Fruit fly (Drosophila melanogaster) whole organism, prepupa: Measurements from ENCODE around the gene sta.

Experiments
- Blimp-1 ChIP-seq: fragments of 200-800 bp; sonication (Bioruptor generic); optimal IDR thresholded peaks from 3 replicates; lab custom pipeline; 2017; ENCODE audit warnings: missing biosample characterization, missing genetic modification characterization, mild to moderate bottlenecking, moderate library complexity, missing genetic modification reagents
- CG10631 ChIP-seq: fragments of 200-800 bp; sonication (Bioruptor generic); optimal IDR thresholded peaks from 2 replicates; lab custom pipeline; 2016; ENCODE audit warnings: missing biosample characterization, missing genetic modification characterization
- CG10669 ChIP-seq: fragments of 200-800 bp; sonication (Bioruptor generic); optimal IDR thresholded peaks from 3 replicates; lab custom pipeline; 2018; ENCODE audit warnings: missing biosample characterization, mild to moderate bottlenecking, missing genetic modification characterization, moderate library complexity
- CG11762 ChIP-seq: fragments of 200-800 bp; sonication (Bioruptor generic); optimal IDR thresholded peaks from 3 replicates; lab custom pipeline; 2016; ENCODE audit warnings: missing biosample characterization, missing genetic modification characterization; ENCODE audit not compliant: insufficient read depth
- CG15336 ChIP-seq: fragments of 200-800 bp; sonication (Bioruptor generic); IDR thresholded peaks from 2 replicates; pipeline ENCODE4 v1.3.6; 2022; ENCODE audit warnings: missing biosample characterization, missing genetic modification characterization
- CG1621 ChIP-seq: fragments of 200-800 bp; sonication (Bioruptor generic); optimal IDR thresholded peaks from 3 replicates; lab custom pipeline; 2018; ENCODE audit warnings: missing biosample characterization, mild to moderate bottlenecking, missing genetic modification characterization
- CG16779 ChIP-seq: fragments of 200-800 bp; sonication (Bioruptor generic); optimal IDR thresholded peaks from 3 replicates; lab custom pipeline; 2017; ENCODE audit warnings: missing biosample characterization, mild to moderate bottlenecking, missing genetic modification characterization
- CG3032 ChIP-seq: fragments of 200-800 bp; optimal IDR thresholded peaks from 2 replicates; lab custom pipeline; 2019; ENCODE audit warnings: missing biosample characterization, mild to moderate bottlenecking, missing genetic modification characterization, moderate library complexity
- CG31627 ChIP-seq: fragments of 200-800 bp; sonication (Bioruptor generic); optimal IDR thresholded peaks from 3 replicates; lab custom pipeline; 2016; ENCODE audit warnings: missing biosample characterization, missing genetic modification characterization
- CG32006 ChIP-seq: fragments of 200-800 bp; sonication (Bioruptor generic); optimal IDR thresholded peaks from 3 replicates; lab custom pipeline; 2017; ENCODE audit warnings: missing biosample characterization, mild to moderate bottlenecking, missing genetic modification characterization
- CG34406 ChIP-seq: fragments of 200-800 bp; sonication (Bioruptor generic); optimal IDR thresholded peaks from 3 replicates; lab custom pipeline; 2016; ENCODE audit warnings: missing biosample characterization, missing genetic modification characterization
- CG3919 ChIP-seq: fragments of 200-800 bp; sonication (Bioruptor generic); optimal IDR thresholded peaks from 3 replicates; lab custom pipeline; 2016; ENCODE audit warnings: missing biosample characterization, missing genetic modification characterization
- CG4318 ChIP-seq: fragments of 200-800 bp; sonication (Bioruptor generic); optimal IDR thresholded peaks from 3 replicates; lab custom pipeline; 2017; ENCODE audit warnings: missing biosample characterization, mild to moderate bottlenecking, missing genetic modification characterization
- CG6276 ChIP-seq: fragments of 200-800 bp; sonication (Bioruptor generic); optimal IDR thresholded peaks from 2 replicates; lab custom pipeline; 2017; ENCODE audit warnings: missing biosample characterization, mild to moderate bottlenecking, missing genetic modification characterization
- CG6792 ChIP-seq: fragments of 200-800 bp; sonication (Bioruptor generic); optimal IDR thresholded peaks from 3 replicates; lab custom pipeline; 2016; ENCODE audit warnings: missing biosample characterization, missing genetic modification characterization
- CG6808 ChIP-seq: fragments of 200-800 bp; sonication (Bioruptor generic); optimal IDR thresholded peaks from 3 replicates; lab custom pipeline; 2017; ENCODE audit warnings: missing biosample characterization, missing genetic modification characterization, mild to moderate bottlenecking, moderate library complexity, missing genetic modification reagents
- CG6854 ChIP-seq: fragments of 200-800 bp; sonication (Bioruptor generic); optimal IDR thresholded peaks from 2 replicates; lab custom pipeline; 2017; ENCODE audit warnings: missing biosample characterization, mild to moderate bottlenecking, missing genetic modification characterization
- CG7368 ChIP-seq: fragments of 200-800 bp; sonication (Bioruptor generic); optimal IDR thresholded peaks from 3 replicates; lab custom pipeline; 2016; ENCODE audit warnings: missing biosample characterization, missing genetic modification characterization
- CG8119 ChIP-seq: fragments of 200-800 bp; sonication (Bioruptor generic); IDR thresholded peaks from 3 replicates; pipeline ENCODE4 v1.3.6; 2022; ENCODE audit warnings: missing biosample characterization, missing genetic modification characterization
- CG8319 ChIP-seq: fragments of 200-800 bp; sonication (Bioruptor generic); optimal IDR thresholded peaks from 3 replicates; lab custom pipeline; 2016; ENCODE audit warnings: missing biosample characterization, missing genetic modification characterization
- CG9139 ChIP-seq: fragments of 200-800 bp; sonication (Bioruptor generic); optimal IDR thresholded peaks from 3 replicates; lab custom pipeline; 2017; ENCODE audit warnings: missing biosample characterization, mild to moderate bottlenecking, missing genetic modification characterization
- Eip78C ChIP-seq: fragments of 200-800 bp; sonication (Bioruptor generic); peaks from one replicate; lab custom pipeline; 2016; ENCODE audit warnings: missing biosample characterization, missing genetic modification characterization
- Eip93F ChIP-seq: fragments of 200-800 bp; sonication (Bioruptor generic); optimal IDR thresholded peaks from 2 replicates; lab custom pipeline; 2016; ENCODE audit warnings: missing biosample characterization, mild to moderate bottlenecking, missing genetic modification characterization
- Ets21C ChIP-seq: fragments of 200-800 bp; sonication (Bioruptor generic); optimal IDR thresholded peaks from 3 replicates; lab custom pipeline; 2016; ENCODE audit warnings: missing biosample characterization, missing genetic modification characterization
- Ets96B ChIP-seq: fragments of 200-800 bp; optimal IDR thresholded peaks from 2 replicates; lab custom pipeline; 2019; ENCODE audit warnings: missing biosample characterization, mild to moderate bottlenecking, missing genetic modification characterization, moderate library complexity
- Gug ChIP-seq: fragments of 200-800 bp; sonication (Bioruptor generic); IDR thresholded peaks from 2 replicates; pipeline ENCODE4 v1.3.6; 2022; ENCODE audit warnings: missing biosample characterization, missing genetic modification characterization
- Hr39 ChIP-seq: fragments of 200-800 bp; sonication (Bioruptor generic); optimal IDR thresholded peaks from 2 replicates; lab custom pipeline; 2016; ENCODE audit warnings: missing biosample characterization, missing genetic modification characterization
- Hr4 ChIP-seq: fragments of 200-800 bp; sonication (Bioruptor generic); optimal IDR thresholded peaks from 3 replicates; lab custom pipeline; 2016; ENCODE audit warnings: missing biosample characterization, missing genetic modification characterization
- Lpt ChIP-seq: fragments of 200-800 bp; sonication (Bioruptor generic); optimal IDR thresholded peaks from 3 replicates; lab custom pipeline; 2016; ENCODE audit warnings: missing biosample characterization, missing genetic modification characterization
- Met ChIP-seq: fragments of 200-800 bp; sonication (Bioruptor generic); optimal IDR thresholded peaks from 3 replicates; lab custom pipeline; 2016; ENCODE audit warnings: missing biosample characterization, missing genetic modification characterization
- Smox ChIP-seq: fragments of 200-800 bp; sonication (Bioruptor generic); optimal IDR thresholded peaks from 3 replicates; lab custom pipeline; 2016; ENCODE audit warnings: missing biosample characterization, missing genetic modification characterization
- Sox102F ChIP-seq: fragments of 200-800 bp; sonication (Bioruptor generic); optimal IDR thresholded peaks from 2 replicates; lab custom pipeline; 2016; ENCODE audit warnings: missing biosample characterization, mild to moderate bottlenecking, missing genetic modification characterization
- Sox14 ChIP-seq: fragments of 200-800 bp; sonication (Bioruptor generic); optimal IDR thresholded peaks from 3 replicates; lab custom pipeline; 2016; ENCODE audit warnings: missing biosample characterization, missing genetic modification characterization
- Sox15 ChIP-seq: fragments of 200-800 bp; sonication (Bioruptor generic); optimal IDR thresholded peaks from 3 replicates; lab custom pipeline; 2016; ENCODE audit warnings: missing biosample characterization, missing genetic modification characterization
- achi ChIP-seq: fragments of 200-800 bp; sonication (Bioruptor generic); optimal IDR thresholded peaks from 3 replicates; lab custom pipeline; 2016; ENCODE audit warnings: missing biosample characterization, missing genetic modification characterization
- acj6 ChIP-seq: fragments of 200-800 bp; sonication (Bioruptor generic); optimal IDR thresholded peaks from 3 replicates; lab custom pipeline; 2016; ENCODE audit warnings: missing biosample characterization, missing genetic modification characterization
- cyc ChIP-seq: fragments of 200-800 bp; sonication (Bioruptor generic); optimal IDR thresholded peaks from 3 replicates; lab custom pipeline; 2016; ENCODE audit warnings: missing biosample characterization, missing genetic modification characterization
- dac ChIP-seq: fragments of 200-800 bp; sonication (Bioruptor generic); optimal IDR thresholded peaks from 2 replicates; lab custom pipeline; 2017; ENCODE audit warnings: missing biosample characterization, mild to moderate bottlenecking, missing genetic modification characterization
- dsx ChIP-seq: fragments of 200-800 bp; optimal IDR thresholded peaks from 3 replicates; lab custom pipeline; 2019; ENCODE audit warnings: missing biosample characterization, mild to moderate bottlenecking, missing genetic modification characterization, moderate library complexity; ENCODE audit not compliant: poor library complexity, severe bottlenecking
- eg ChIP-seq: fragments of 200-800 bp; sonication (Bioruptor generic); IDR thresholded peaks from 3 replicates; pipeline ENCODE4 v1.3.6; 2022; ENCODE audit warnings: missing biosample characterization, missing genetic modification characterization
- fkh ChIP-seq: fragments of 200-800 bp; sonication (Bioruptor generic); optimal IDR thresholded peaks from 3 replicates; lab custom pipeline; 2017; ENCODE audit warnings: missing biosample characterization, mild to moderate bottlenecking, missing genetic modification characterization, moderate library complexity
- lz ChIP-seq: fragments of 200-800 bp; sonication (Bioruptor generic); optimal IDR thresholded peaks from 3 replicates; lab custom pipeline; 2016; ENCODE audit warnings: missing biosample characterization, missing genetic modification characterization
- net ChIP-seq: fragments of 200-800 bp; sonication (Bioruptor generic); optimal IDR thresholded peaks from 3 replicates; lab custom pipeline; 2016; ENCODE audit warnings: missing biosample characterization, missing genetic modification characterization
- pdm3 ChIP-seq: fragments of 200-800 bp; sonication (Bioruptor generic); optimal IDR thresholded peaks from 3 replicates; lab custom pipeline; 2016; ENCODE audit warnings: missing biosample characterization, missing genetic modification characterization
- salr ChIP-seq, 2 experiments: fragments of 200-800 bp; sonication (Bioruptor generic); optimal IDR thresholded peaks; 3 replicates each; lab custom pipeline; 2016 to 2018; ENCODE audit warnings: missing biosample characterization in 2 of 2, missing genetic modification characterization in 2 of 2, mild to moderate bottlenecking in 1 of 2
- spab ChIP-seq: fragments of 200-800 bp; sonication (Bioruptor generic); optimal IDR thresholded peaks from 2 replicates; lab custom pipeline; 2017; ENCODE audit warnings: missing biosample characterization, mild to moderate bottlenecking, missing genetic modification characterization, missing genetic modification reagents
- ss ChIP-seq, 2 experiments: fragments of 200-800 bp; sonication (Bioruptor generic); optimal IDR thresholded peaks; 2 replicates in 1 of 2; 3 replicates in 1 of 2; lab custom pipeline; 2017 to 2018; ENCODE audit warnings: mild to moderate bottlenecking in 2 of 2, missing biosample characterization in 2 of 2, missing genetic modification characterization in 2 of 2, moderate library complexity in 1 of 2
- svp ChIP-seq: fragments of 200-800 bp; sonication (Bioruptor generic); peaks from one replicate; lab custom pipeline; 2016; ENCODE audit warnings: missing biosample characterization, missing genetic modification characterization
- topi ChIP-seq: fragments of 200-800 bp; sonication (Bioruptor generic); optimal IDR thresholded peaks from 3 replicates; lab custom pipeline; 2016; ENCODE audit warnings: missing biosample characterization, missing genetic modification characterization
- vri ChIP-seq: fragments of 200-800 bp; sonication (Bioruptor generic); optimal IDR thresholded peaks from 3 replicates; lab custom pipeline; 2016; ENCODE audit warnings: missing biosample characterization, mild to moderate bottlenecking, missing genetic modification characterization

Gene sta

DNA sequence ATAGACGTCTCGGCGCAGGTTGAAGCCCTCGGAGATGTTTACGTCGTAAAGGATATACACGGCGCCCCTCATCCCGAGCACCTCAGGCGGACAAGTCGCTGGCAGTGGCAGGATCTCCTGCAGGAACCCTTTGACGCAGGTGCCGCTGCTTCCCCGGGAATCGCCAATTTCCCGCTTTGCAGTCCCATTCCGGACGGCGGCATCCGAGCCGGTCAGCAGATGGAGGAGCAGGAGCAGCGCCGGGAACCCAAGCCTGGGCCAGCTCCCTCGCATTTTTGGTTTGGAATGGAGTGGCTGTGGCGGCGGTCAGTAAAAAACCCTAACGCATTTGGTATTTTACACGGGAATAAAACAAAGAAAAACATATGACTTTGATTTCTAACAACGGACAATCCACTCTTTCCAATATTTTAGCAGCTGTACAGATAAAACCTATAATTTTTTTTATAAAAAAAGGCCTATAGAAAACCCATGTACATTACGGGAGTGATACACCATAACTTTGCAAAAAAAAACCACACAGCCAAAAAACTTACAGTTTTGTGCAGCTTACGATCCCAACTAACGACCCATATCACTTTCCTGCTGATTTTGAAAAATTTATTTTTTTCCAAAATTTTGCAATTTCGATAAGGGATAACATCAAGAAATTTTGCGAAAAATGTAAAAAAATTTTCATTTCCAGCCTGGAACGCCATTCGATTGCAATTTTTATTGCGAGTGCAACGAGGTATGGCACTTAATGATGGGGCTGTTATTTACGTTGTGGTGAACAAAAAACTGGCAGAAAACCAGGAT is 17.3 kb downstream of the sta start, which contains the start of the genes O-fut2 and CG14777:
O-fut2 (minus strand) TSS at position 290 of the 798 bp plus-strand sequence.
CG14777 (plus strand) TSS at position 428 of the 798 bp plus-strand sequence.
- no peak for TF ChIP-seq CG16779 (tag; lab: Kevin White, UChicago)
- TF ChIP-seq CG32006: peak; percentile 80
- TF ChIP-seq CG4318 (GFP tag; lab: Kevin White, UChicago): no peak
- peak; percentile 58 for TF ChIP-seq Smox (GFP tag; lab: Kevin White, UChicago)
- TF ChIP-seq CG6276 (GFP tag; lab: Kevin White, UChicago): no peak
- no peak for TF ChIP-seq dsx (GFP tag; lab: Kevin White, UChicago)
- peak; percentile 13 for TF ChIP-seq Ets96B (tag; lab: Kevin White, UChicago)
- TF ChIP-seq CG34406: peak; percentile 54
- peak; percentile 53 for TF ChIP-seq topi (GFP tag; lab: Kevin White, UChicago)
- TF ChIP-seq Gug (GFP tag; lab: Robert Waterston, UW): peak; percentile 60; the same call in 1 of the 2 replicates
- peak; percentile 78 for TF ChIP-seq Sox14 (GFP tag; lab: Kevin White, UChicago)
- peak; percentile 53 for TF ChIP-seq CG3919 (GFP tag; lab: Kevin White, UChicago)
- TF ChIP-seq CG10631 (GFP tag; lab: Kevin White, UChicago): no peak
- TF ChIP-seq ss (GFP tag; optimal IDR thresholded peaks at IDR 0.05; lab: Kevin White, UChicago): peak in 1 of 2 experiments; percentile 30
- TF ChIP-seq CG7368 (GFP tag; lab: Kevin White, UChicago): no peak
- peak; percentile 49 for TF ChIP-seq Ets21C (GFP tag; lab: Kevin White, UChicago)
- peak; percentile 32 for TF ChIP-seq CG3032 (tag; lab: Kevin White, UChicago)
- TF ChIP-seq Eip93F (GFP tag; lab: Kevin White, UChicago): no peak
- no peak for TF ChIP-seq CG6854 (GFP tag; lab: Kevin White, UChicago)
- TF ChIP-seq CG10669 (GFP tag; lab: Kevin White, UChicago): no peak
- peak; percentile 59 for TF ChIP-seq CG31627 (GFP tag; lab: Kevin White, UChicago)
- TF ChIP-seq acj6 (GFP tag; lab: Kevin White, UChicago): peak; percentile 72
- TF ChIP-seq CG6808 (GFP tag; lab: Kevin White, UChicago): no peak
- peak; percentile 54 for TF ChIP-seq CG6792 (GFP tag; lab: Kevin White, UChicago)
- no peak for TF ChIP-seq salr (GFP tag; optimal IDR thresholded peaks at IDR 0.05; lab: Kevin White, UChicago)
- TF ChIP-seq Sox15: peak; percentile 43
- peak; percentile 31 for TF ChIP-seq dac (GFP tag; lab: Kevin White, UChicago)
- TF ChIP-seq cyc (GFP tag; lab: Kevin White, UChicago): peak; percentile 47
- no peak for TF ChIP-seq Met (GFP tag; lab: Kevin White, UChicago)
- no peak for TF ChIP-seq fkh (GFP tag; lab: Kevin White, UChicago)
- TF ChIP-seq Sox102F: peak; percentile 63
- no peak for TF ChIP-seq CG9139 (GFP tag; lab: Kevin White, UChicago)
- peak; percentile 84 for TF ChIP-seq svp (GFP tag; lab: Kevin White, UChicago)
- peak; percentile 60 for TF ChIP-seq achi (GFP tag; lab: Kevin White, UChicago)
- no peak for TF ChIP-seq net (GFP tag; lab: Kevin White, UChicago)
- TF ChIP-seq lz (GFP tag; lab: Kevin White, UChicago): peak; percentile 51
- peak; percentile 92 for TF ChIP-seq Eip78C (GFP tag; lab: Kevin White, UChicago)
- TF ChIP-seq Blimp-1 (GFP tag; lab: Kevin White, UChicago): no peak
- TF ChIP-seq vri (GFP tag; lab: Kevin White, UChicago): no peak
- TF ChIP-seq spab: no peak
- TF ChIP-seq CG1621 (tag; lab: Kevin White, UChicago): no peak
- TF ChIP-seq CG8119 (GFP tag; lab: Robert Waterston, UW): peak; percentile 69
- peak; percentile 67 for TF ChIP-seq Hr4 (GFP tag; lab: Kevin White, UChicago)
- TF ChIP-seq eg (GFP tag; lab: Robert Waterston, UW): peak; percentile 77
- no peak for TF ChIP-seq CG8319 (GFP tag; lab: Kevin White, UChicago)
- TF ChIP-seq Hr39: peak; percentile 72
- peak; percentile 81 for TF ChIP-seq pdm3 (GFP tag; lab: Kevin White, UChicago)
- TF ChIP-seq CG15336: peak; percentile 75
- TF ChIP-seq CG11762 (GFP tag; lab: Kevin White, UChicago): peak; percentile 13
- peak; percentile 31 for TF ChIP-seq Lpt (GFP tag; lab: Kevin White, UChicago)
